Fruit fly (Drosophila melanogaster) ovary, adult (tissue): ENCODE measurements around the gene CG15312.

Experiments
- CG17801 ChIP-seq: fragments of 200-800 bp; optimal IDR thresholded peaks from 2 replicates; lab custom pipeline; 2019; ENCODE audit warnings: missing biosample characterization, mild to moderate bottlenecking, missing genetic modification characterization, moderate library complexity; ENCODE audit not compliant: partially characterized antibody

Gene CG15312

DNA sequence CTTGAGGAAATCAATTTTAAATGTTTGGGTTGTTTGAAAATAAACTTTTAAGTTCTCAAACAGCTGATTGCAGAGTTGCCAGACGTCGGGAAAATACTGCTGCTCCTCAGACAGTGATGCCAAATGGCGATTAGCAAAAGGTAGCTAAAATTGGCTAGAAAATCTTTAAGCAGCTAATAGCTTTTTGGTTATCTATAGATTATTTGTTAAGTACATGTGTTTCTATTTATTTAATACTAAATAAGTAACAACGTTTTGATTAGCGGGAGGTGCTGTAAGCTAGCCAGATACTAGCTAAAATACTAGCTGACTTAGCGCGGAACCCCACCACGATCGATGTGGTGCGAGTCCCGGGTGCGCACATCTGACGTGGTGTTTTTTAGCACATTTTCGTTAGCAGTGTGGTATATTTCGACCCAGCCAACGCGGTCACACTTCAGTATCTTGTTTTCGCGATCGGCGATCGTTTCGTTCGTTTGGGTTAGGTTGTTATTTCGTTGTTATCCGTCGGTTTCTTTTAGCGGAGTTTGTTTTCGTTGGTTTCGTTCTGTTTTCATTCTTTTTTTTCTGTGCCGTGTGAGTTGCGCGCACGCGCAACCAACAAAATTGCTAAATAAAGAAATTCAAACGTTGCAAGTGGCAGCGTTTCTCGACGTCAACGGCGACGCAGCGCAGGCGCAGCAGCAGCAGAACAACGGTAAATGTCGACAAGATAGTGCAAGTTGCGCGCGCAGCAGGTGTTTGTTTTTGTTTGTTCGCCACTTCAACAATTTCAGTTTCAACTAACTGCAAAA, 15.6 kb upstream of the CG15312 start, which contains the start of the genes Naxe and RhoU:
TSS of gene Naxe (minus strand) at position 77 of the 794 bp plus-strand sequence.
TSS of gene RhoU (plus strand) at position 433 of the 794 bp plus-strand sequence.
- peak; percentile 43 for TF ChIP-seq CG17801 (GFP tag; lab: Kevin White, UChicago)

DNA sequence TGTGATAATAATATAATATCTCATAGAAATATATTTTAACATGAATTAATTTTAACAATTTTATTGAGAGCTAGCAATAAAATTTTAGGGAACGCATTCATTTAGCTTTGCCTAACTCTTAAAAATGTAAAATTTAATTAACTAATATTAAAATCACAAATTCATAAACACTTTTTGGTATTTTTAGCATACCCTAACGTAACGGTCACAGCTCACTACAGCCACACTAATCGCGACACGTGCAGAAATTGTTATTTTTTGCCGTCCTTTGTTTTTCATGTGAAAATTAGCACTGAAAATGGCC, 12.2 kb upstream of the CG15312 start, which contains the start of gene CG2972:
TSS of gene CG2972 (plus strand) at position 205 of the 304 bp plus-strand sequence.
- no peak for TF ChIP-seq CG17801 (GFP tag; lab: Kevin White, UChicago)

DNA sequence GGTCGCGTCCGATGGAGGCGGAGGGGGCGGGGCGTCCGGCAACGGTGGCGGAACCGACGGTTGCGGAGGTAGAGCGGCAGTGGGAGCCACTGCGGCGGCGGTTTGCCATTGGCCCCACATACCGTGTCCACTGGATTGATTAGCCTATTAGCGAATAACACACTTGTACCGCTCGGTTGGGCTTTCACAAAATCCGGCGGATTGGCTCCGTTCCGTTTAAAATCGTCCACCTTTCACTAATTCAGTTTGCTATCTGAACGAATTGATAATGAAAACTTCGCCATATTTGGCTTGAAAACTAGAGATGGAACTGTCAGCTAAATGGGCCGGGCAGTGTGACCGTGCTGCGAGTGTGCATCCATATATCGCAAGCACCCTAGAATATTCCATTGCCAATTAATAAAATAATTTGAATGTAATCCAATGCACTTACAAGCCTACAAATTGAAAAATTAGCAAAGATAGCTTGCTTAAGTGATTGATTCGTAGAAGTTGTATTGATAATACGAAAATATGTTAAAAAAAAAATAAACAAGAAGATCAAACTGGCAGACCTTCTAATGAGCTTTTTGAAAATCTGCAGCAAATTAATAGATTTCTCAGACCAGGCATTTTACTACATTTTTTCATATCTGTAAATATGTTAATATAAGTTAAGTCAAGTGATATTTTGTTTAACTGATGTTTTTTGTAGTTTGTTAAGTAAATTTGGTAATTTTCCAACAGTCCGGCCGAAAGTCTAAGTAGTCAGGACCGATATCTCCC, 11.7 kb upstream of the CG15312 start, which contains the start of gene ZAP3:
TSS of gene ZAP3 (minus strand) at position 308 of the 765 bp plus-strand sequence.
- peak; percentile 19 for TF ChIP-seq CG17801 (GFP tag; lab: Kevin White, UChicago)

DNA sequence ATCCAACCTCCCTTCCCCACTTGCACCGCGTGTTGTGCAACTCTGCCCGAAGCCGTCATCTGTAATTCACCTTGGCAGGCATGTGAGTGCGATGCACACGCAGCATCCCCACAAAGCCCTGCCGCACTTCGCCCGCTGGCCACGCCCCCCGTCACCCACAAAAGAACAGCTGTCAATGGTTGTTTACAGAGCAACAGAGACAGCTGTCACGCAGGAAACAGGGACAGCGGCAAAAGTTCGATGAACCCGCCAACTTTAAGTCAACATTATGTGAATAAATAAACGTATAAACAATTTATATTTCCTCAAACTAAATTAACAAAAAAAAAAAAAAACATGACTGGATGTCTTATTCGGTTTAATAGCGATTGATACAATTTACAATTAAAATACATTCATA, 848 bp upstream of the CG15312 start:
- no peak for TF ChIP-seq CG17801 (GFP tag; lab: Kevin White, UChicago)

DNA sequence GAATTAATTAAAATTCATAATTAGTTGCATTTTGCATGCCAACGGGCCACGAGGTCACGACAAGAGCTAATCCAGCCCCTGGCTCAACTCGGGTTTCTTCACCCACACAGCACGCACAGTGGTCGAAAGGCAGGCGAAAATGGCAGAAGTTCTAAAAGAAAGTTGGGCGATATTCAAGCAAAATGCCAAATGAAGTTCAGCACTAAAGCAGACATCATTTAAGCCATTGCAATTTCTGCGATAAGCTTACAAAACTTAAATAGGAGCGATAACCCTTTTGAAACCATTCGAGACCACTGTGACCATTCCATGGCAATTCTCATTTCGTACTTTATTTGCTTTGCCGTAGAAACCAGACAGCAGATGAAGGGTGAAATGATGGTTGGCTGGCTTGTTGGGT, 3.1 kb downstream of the CG15312 start:
- TF ChIP-seq CG17801 (GFP tag; lab: Kevin White, UChicago), result no peak

DNA sequence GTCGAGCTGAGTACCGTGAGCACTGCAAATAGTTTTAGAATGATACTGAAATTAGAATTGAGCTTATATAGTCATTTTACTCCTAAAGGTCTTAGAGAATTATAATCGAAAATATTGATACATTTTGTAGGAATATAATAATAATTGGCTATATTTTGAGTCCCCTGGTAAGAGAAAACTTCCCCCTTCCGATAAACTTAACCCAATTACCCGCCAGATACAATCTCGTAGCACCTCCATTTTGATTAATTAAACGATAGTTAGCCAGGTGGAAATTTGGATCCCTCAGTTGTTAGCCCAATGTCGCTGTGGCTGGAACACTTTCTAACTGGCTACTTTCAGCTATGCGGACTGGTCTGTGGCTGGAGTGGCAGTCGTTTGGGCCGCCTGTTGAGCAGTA, 9.3 kb downstream of the CG15312 start, which contains the start of gene Gr9a:
TSS of gene Gr9a (plus strand) at position 301 of the 400 bp plus-strand sequence.
- no peak for TF ChIP-seq CG17801 (GFP tag; lab: Kevin White, UChicago)

DNA sequence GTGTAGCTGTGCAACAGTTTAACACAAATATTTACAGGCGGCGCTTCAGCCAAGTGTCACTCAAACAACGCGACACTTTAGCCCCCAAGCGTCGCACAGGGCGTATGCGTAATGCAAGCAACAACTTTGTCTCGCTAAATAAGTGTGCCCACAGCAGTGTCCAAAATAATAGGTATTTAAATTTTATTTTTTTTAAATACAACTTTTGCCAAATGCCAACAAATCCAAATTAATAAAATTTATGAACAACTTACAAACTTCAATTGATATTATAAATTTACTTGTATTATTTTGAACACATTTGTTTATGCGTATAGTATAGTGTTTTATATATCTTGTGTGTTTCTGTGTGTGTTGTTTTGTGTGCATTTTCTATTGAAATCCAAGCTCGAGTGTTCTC, 12.7 kb downstream of the CG15312 start:
- TF ChIP-seq CG17801 (GFP tag; lab: Kevin White, UChicago), result no peak

DNA sequence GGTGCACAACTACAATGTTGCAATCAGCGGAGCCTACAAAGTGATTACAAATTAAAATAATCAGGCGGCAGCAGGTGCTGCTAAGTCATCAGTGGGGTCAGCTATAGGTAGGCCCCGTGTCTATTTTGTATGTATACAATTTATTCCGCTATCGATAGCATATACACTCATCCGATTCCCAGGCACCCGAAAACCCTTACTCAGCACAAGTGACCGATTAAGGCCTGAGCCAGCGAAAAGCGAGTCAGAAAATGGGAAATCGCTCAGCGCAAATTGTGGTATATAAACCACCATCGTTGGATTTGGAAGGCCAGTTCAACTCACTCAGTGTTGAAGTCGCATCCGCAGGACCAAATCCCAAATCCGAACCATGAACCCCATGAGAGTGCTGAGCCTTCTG, 17.1 kb downstream of the CG15312 start, which contains the start of gene Yp1:
TSS of gene Yp1 (plus strand) at position 265 of the 400 bp plus-strand sequence.
- TF ChIP-seq CG17801 (GFP tag; lab: Kevin White, UChicago), result no peak

DNA sequence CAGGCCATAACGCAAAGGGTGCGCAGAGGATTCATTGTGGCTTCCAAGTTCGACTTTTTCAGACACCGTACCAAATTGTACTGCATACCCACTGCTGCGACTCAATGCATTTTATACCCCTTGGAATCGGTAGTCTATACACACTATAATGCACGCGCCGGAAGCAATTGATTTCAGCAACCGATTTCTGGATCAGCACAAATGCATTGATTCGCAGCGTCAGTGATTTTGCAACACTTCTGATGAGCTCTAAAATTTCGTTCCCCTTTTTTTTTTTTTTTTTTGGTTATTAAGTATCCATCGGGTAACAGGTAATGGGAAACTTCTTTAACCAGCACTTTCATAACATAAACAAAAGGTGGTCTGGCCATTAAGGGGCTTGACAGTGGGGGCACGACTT, 18.1 kb downstream of the CG15312 start, which contains the start of gene Yp2:
TSS of gene Yp2 (minus strand) at position 88 of the 400 bp plus-strand sequence.
- peak; percentile 15 for TF ChIP-seq CG17801 (GFP tag; lab: Kevin White, UChicago)

DNA sequence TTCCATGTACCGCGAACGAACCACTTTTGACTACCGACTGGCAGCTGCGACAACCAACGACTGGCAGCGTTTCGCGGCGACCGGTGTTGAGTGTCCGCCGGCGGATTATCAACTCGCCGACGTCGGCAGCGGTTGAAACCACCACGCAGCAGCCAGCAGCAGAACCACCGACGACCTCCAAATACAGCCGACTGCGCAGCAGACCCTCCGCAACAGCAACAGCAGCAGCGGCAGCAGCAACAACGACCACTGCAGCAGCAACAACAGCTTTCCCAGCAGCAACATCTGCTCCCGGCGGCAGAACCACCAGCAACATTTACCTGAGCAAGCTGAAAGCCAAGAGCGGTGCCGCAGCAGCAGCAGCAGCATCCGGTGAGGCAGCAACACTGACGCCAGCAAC, 22.7 kb downstream of the CG15312 start:
- TF ChIP-seq CG17801 (GFP tag; lab: Kevin White, UChicago), result no peak

DNA sequence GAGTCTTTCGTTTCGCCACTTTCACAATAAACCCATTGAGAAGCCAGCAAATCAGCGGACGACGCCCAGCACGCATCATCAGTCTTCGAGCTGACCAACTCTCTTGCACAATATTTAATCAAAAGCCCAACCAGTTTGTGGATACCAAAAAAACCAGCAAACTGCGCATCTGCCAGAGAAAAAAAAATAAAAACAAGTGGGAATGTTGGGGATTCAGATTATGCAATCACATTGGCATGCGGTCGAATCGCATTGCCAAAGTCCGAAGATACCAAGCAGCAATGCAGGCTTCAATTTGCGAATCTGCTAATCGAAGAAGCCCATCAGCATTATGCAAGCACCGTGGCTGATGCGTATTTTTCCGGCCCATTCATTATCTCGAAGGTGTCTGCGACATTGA, 23.9 kb downstream of the CG15312 start:
- TF ChIP-seq CG17801 (GFP tag; lab: Kevin White, UChicago), result no peak

DNA sequence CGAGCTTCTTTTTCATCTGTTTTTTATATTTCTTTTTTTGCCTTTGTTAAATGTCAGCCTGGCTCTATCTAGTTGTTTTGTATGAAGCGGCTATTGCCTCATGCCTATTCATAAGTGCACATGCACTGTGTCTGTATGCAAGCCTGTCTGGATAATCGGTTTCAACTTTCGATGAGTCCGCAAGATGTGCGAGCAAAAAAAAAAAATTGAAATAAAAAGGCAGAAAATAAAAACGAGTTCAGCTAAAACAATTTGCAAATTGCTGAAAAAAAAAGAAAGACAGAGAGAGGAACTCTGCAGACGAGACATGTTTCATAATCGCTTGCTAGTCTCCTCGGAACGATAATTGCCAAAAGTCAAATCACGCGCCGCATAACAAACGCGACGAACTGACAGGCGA, 24.9 kb downstream of the CG15312 start:
- peak; percentile 44 for TF ChIP-seq CG17801 (GFP tag; lab: Kevin White, UChicago)

DNA sequence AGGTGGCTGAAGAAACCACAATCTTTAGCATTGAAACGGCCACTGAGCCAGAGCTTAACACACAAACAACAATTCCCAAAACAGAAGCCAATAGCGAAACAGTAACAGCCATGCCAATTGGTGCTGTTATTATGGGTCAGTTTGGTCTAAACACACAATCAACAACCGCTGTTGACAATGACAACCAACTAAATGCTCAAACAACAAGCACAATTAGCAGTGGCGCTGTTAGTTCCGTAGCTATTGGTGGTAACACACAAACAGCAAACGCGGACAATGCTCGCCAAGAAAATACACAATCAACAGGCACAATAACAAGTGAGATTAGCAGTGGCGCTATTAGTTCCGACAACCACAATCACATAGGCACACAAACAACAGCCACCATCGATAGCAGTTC, 26.8 kb downstream of the CG15312 start:
- no peak for TF ChIP-seq CG17801 (GFP tag; lab: Kevin White, UChicago)

DNA sequence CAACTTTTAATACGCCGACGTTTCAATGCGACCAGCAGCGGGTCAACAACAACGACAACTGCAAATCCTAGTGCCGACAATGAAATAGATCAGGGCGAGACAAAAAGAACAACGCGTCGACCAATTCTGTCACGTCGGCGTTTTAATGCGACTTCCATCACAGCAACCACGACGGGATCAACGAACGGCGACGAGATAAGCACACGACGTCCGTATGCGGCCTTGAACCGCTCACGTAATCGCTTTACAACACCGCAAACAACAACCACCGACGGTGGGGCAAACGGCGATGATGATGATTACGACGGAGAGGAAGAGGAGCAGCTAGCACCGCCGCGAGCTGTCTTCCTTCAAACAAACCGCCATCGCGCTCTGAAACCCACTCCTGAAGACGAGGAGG, 31.1 kb downstream of the CG15312 start:
- no peak for TF ChIP-seq CG17801 (GFP tag; lab: Kevin White, UChicago)

DNA sequence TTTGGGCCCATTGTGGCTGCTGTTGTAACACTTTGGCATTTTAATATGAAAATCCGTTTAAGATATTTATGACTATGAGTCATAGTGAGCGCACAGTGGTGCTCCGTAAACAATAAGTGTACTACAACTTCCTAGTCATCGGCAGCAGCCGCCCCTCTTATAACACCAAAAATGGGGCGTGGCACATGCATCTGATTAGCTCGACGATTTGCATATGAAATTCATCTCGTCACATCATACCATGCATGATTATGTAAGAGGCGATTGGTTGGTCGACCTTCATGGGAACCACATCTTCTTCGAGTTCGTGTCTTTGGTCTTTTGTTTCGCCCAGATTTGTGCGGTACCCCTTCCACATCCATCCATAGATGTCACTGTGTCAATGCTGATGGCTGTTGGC, 40.9 kb downstream of the CG15312 start:
- TF ChIP-seq CG17801 (GFP tag; lab: Kevin White, UChicago), result no peak
